Worm (Caenorhabditis elegans) whole organism, young adult: Measurements from ENCODE around the gene hrg-2.

Source experiments
- F23B12.7 ChIP-seq: sonication (generic microtip); optimal IDR thresholded peaks from 2 replicates; lab custom pipeline; 2017; ENCODE audit warnings: missing genetic modification characterization, mild to moderate bottlenecking, missing compliant biosample characterization, antibody characterized with exemption, moderate library complexity; ENCODE audit not compliant: insufficient read depth
- ccch-3 ChIP-seq: fragments of 200-800 bp; sonication (Bioruptor generic); optimal IDR thresholded peaks from 2 replicates; lab custom pipeline; 2018; ENCODE audit warnings: mild to moderate bottlenecking, missing genetic modification characterization, missing compliant biosample characterization
- ekl-4 ChIP-seq: fragments of 200-800 bp; sonication (Bioruptor generic); IDR thresholded peaks from 2 replicates; pipeline ENCODE4 v1.3.6; 2022; ENCODE audit warnings: missing genetic modification reagents, missing genetic modification characterization, missing compliant biosample characterization
- lin-54 ChIP-seq: fragments of 200-800 bp; sonication (Bioruptor generic); optimal IDR thresholded peaks from 2 replicates; lab custom pipeline; 2018; ENCODE audit warnings: mild to moderate bottlenecking, missing genetic modification characterization, missing compliant biosample characterization
- nhr-90 ChIP-seq: sonication (generic microtip); optimal IDR thresholded peaks from 2 replicates; lab custom pipeline; 2016; ENCODE audit warnings: missing genotype, mild to moderate bottlenecking, missing genetic modification characterization, missing compliant biosample characterization
- pbrm-1 ChIP-seq: fragments of 200-800 bp; sonication (Bioruptor generic); IDR thresholded peaks from 2 replicates; pipeline ENCODE4 v1.3.6; 2022; ENCODE audit warnings: missing genetic modification reagents, missing genetic modification characterization, missing compliant biosample characterization
- pha-4 ChIP-seq: fragments of 150-350 bp; sonication (generic microtip); optimal IDR thresholded peaks from 2 replicates; lab custom pipeline; 2014; ENCODE audit warnings: missing biosample characterization, missing genetic modification reagents, missing genetic modification characterization
- snpc-4 ChIP-seq, 5 experiments: fragments of 150-350 bp in 1 of 5; sonication (generic microtip) in 4 of 5; optimal IDR thresholded peaks; 2 replicates each; lab custom pipeline; 2014 to 2018; ENCODE audit warnings: missing genetic modification characterization in 5 of 5, missing biosample characterization in 3 of 5, antibody characterized with exemption in 2 of 5, mild to moderate bottlenecking in 2 of 5, missing compliant biosample characterization in 2 of 5, missing genotype in 2 of 5, moderate library complexity in 2 of 5, missing genetic modification reagents in 1 of 5
- xnd-1 ChIP-seq: sonication (generic microtip); optimal IDR thresholded peaks from 2 replicates; lab custom pipeline; 2016; ENCODE audit warnings: missing genotype, missing genetic modification reagents, missing genetic modification characterization, missing compliant biosample characterization

- no peak for TF ChIP-seq nhr-90 (tag; lab: Kevin White, UChicago)
- TF ChIP-seq ekl-4 (GFP tag; lab: Robert Waterston, UW), result no peak
- no peak for TF ChIP-seq F23B12.7
- TF ChIP-seq lin-54 (GFP tag; lab: Kevin White, UChicago), result no peak
- no peak for TF ChIP-seq pha-4 (tag; lab: Kevin White, UChicago)
- no peak for TF ChIP-seq ccch-3 (GFP tag; lab: Kevin White, UChicago)
- TF ChIP-seq pbrm-1 (GFP tag; lab: Robert Waterston, UW), result no peak
- TF ChIP-seq xnd-1, result no peak
- no peak for TF ChIP-seq snpc-4 (GFP tag; optimal IDR thresholded peaks at IDR 0.05; lab: Kevin White, UChicago)
- no peak for TF ChIP-seq snpc-4 (tag; optimal IDR thresholded peaks at IDR 0.05; lab: Kevin White, UChicago)
Observed at ce11 chrV:12410416-12411001, at the start of gene hrg-2.
